Worm (Caenorhabditis elegans): Measurements from ENCODE around the gene Y54G2A.18.

The Y54G2A.18 gene

DNA sequence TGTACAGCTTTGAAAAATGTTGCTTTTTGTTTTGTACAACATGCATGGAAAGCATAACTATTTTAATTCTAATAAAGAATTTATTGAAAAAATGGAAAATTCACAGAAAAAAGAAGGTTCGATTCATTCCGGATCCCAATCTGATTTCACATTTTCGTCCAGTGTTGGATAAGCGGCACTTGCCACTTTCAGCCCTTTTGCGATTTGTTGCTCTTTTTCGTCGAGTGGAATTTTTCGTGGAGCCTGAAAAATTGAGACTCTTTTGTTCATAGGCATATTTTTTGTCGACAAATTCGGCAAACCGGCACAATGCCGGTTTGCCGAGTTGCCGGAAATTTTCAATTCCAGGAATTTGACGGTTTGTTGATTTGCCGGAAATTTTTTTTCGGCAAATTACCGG is 40.7 kb downstream of the Y54G2A.18 start:
- TF ChIP-seq elt-2 (tag; optimal IDR thresholded peaks at IDR 0.05) (no peak), mec-3 (tag; optimal IDR thresholded peaks at IDR 0.05; ENCODE audit: borderline replicate concordance) (no peak), pax-1 (tag; optimal IDR thresholded peaks at IDR 0.05) (no peak), pha-2 (tag; optimal IDR thresholded peaks at IDR 0.05) (no peak), madf-2 (tag; optimal IDR thresholded peaks at IDR 0.05) (no peak), ceh-22 (tag; optimal IDR thresholded peaks at IDR 0.05) (no peak), dmd-4 (tag; optimal IDR thresholded peaks at IDR 0.05; ENCODE audit: borderline replicate concordance) (no peak), hlh-6 (tag; optimal IDR thresholded peaks at IDR 0.05) (no peak), ahr-1 (tag; optimal IDR thresholded peaks at IDR 0.05) (no peak), ama-1 (optimal IDR thresholded peaks at IDR 0.05) (no peak)

DNA sequence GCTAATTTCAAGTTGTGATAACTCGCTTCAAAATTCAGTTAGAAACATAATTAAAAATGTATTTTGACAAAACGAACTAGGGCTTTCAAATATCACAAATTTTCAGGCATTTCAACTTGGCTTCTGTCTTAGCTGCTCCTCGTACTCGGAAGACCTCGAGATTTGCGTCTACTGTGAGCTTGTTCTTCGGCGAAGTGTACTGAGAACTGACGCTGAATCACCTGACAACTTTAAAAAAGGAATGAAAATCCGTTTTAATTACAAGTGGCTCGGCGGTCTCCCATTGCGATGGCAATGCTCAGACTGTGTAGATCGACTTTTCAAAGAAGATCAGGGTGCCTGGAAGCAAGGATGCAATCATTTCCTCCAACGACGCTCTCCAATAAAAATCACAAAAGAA is 41.7 kb downstream of the Y54G2A.18 start, which contains the start of gene clec-85:
Gene clec-85 (plus strand): TSS at position 301 of the 400 bp plus-strand sequence.
- TF ChIP-seq hlh-13 (GFP tag; optimal IDR thresholded peaks at IDR 0.05), result no peak
- no peak for TF ChIP-seq mec-3 (tag; optimal IDR thresholded peaks at IDR 0.05; ENCODE audit: borderline replicate concordance)
- no peak for TF ChIP-seq lim-6 (tag; optimal IDR thresholded peaks at IDR 0.05)
- TF ChIP-seq Y22D7AL.16 (tag; optimal IDR thresholded peaks at IDR 0.05), result no peak
- no peak for TF ChIP-seq ceh-2 (tag; optimal IDR thresholded peaks at IDR 0.05)
- no peak for TF ChIP-seq dve-1 (tag; optimal IDR thresholded peaks at IDR 0.05)

DNA sequence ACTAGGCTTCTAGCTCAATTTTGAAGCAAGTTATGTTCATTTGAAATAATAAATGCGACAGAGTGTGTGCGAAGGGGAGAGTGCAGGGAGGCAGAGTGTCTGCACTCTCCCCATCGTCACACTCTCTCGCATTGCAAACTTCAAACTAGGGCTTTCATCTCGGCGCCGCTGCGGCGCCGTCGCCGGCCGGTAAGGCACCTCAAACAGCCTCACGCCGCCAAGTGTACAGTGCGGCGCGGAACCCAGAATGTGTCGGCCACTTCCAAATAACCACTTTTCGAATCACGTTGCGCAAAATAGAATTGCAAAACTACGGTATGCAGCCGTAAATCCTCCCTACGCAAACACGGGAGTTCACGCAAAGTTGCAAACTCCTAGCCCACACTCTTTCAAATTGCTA is 43.0 kb downstream of the Y54G2A.18 start:
- TF ChIP-seq gmeb-2 (tag; optimal IDR thresholded peaks at IDR 0.05) (no peak), unc-86 (tag; optimal IDR thresholded peaks at IDR 0.05) (no peak), ceh-22 (tag; optimal IDR thresholded peaks at IDR 0.05) (no peak), lin-11 (tag; optimal IDR thresholded peaks at IDR 0.05) (no peak), ceh-30 (tag; optimal IDR thresholded peaks at IDR 0.05) (no peak), nhr-232 (tag; optimal IDR thresholded peaks at IDR 0.05) (no peak), ztf-16 (tag; optimal IDR thresholded peaks at IDR 0.05) (no peak), syd-9 (tag; optimal IDR thresholded peaks at IDR 0.05) (no peak), pros-1 (tag; optimal IDR thresholded peaks at IDR 0.05) (no peak), ceh-2 (tag; optimal IDR thresholded peaks at IDR 0.05) (no peak), elt-4 (tag; optimal IDR thresholded peaks at IDR 0.05) (no peak), pat-9 (tag; optimal IDR thresholded peaks at IDR 0.05) (no peak), unc-3 (GFP tag; conservative IDR thresholded peaks at IDR 0.05) (no peak), unc-3 (tag; optimal IDR thresholded peaks at IDR 0.05) (no peak), ceh-18 (tag; optimal IDR thresholded peaks at IDR 0.05) (no peak), nfya-1 (tag; optimal IDR thresholded peaks at IDR 0.05) (no peak), tbx-2 (tag; optimal IDR thresholded peaks at IDR 0.05) (no peak)

DNA sequence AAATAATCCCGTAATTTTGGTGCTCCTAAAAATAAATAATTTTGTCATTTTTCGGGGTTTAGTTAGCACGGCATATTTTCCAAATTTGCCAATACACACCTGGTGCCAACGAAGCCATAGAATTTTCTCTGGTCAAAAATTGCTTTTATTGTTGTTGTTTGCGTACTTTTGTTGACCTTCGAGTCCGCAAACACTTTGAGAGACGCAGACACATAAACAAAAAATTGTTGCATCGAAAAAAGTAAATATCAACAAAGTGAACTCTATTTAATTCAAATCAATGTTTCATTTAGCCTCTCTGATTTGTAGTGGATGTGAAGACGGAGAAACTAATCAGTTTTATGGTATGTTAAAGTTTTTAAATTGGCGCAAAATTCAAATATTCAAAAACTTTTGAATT is 46.0 kb downstream of the Y54G2A.18 start, which contains the start of gene Y54G2A.40:
Gene Y54G2A.40 (plus strand): TSS at position 213 of the 400 bp plus-strand sequence.
- no peak for TF ChIP-seq fkh-10 (GFP tag; optimal IDR thresholded peaks at IDR 0.05)
- TF ChIP-seq ztf-16 (tag; optimal IDR thresholded peaks at IDR 0.05), result no peak
- TF ChIP-seq Y22D7AL.16 (tag; optimal IDR thresholded peaks at IDR 0.05), result no peak
- TF ChIP-seq pha-4 (tag; optimal IDR thresholded peaks at IDR 0.05), result no peak
- TF ChIP-seq ama-1 (optimal IDR thresholded peaks at IDR 0.05), result no peak
- no peak for TF ChIP-seq hlh-13 (GFP tag; optimal IDR thresholded peaks at IDR 0.05)
- no peak for TF ChIP-seq pqm-1 (tag; optimal IDR thresholded peaks at IDR 0.05)
- TF ChIP-seq ref-2 (tag; optimal IDR thresholded peaks at IDR 0.05), result no peak
- TF ChIP-seq pha-2 (tag; optimal IDR thresholded peaks at IDR 0.05), result no peak
- no peak for TF ChIP-seq lim-6 (tag; optimal IDR thresholded peaks at IDR 0.05)
- no peak for TF ChIP-seq rnt-1 (tag; optimal IDR thresholded peaks at IDR 0.05)
- TF ChIP-seq tbx-2 (tag; optimal IDR thresholded peaks at IDR 0.05), result no peak
- no peak for TF ChIP-seq ceh-2 (tag; optimal IDR thresholded peaks at IDR 0.05)
- no peak for TF ChIP-seq ceh-19 (GFP tag; optimal IDR thresholded peaks at IDR 0.05)
- no peak for TF ChIP-seq tbx-7 (tag; optimal IDR thresholded peaks at IDR 0.05)
- no peak for TF ChIP-seq C38D4.7 (GFP tag; optimal IDR thresholded peaks at IDR 0.05)
- no peak for TF ChIP-seq ceh-45 (GFP tag; IDR thresholded peaks at IDR 0.05)
- TF ChIP-seq C08G9.2 (tag; optimal IDR thresholded peaks at IDR 0.05), result no peak
- no peak for TF ChIP-seq unc-42 (tag; optimal IDR thresholded peaks at IDR 0.05)
- no peak for TF ChIP-seq ceh-9 (tag; optimal IDR thresholded peaks at IDR 0.05)

Data from whole organism, late embryonic.